Worm (Caenorhabditis elegans): ENCODE results near the gene F26A10.2.
A peak's percentile ranks its signal among the peaks of the same experiment; 100 is the strongest.

F26A10.2 gene

DNA sequence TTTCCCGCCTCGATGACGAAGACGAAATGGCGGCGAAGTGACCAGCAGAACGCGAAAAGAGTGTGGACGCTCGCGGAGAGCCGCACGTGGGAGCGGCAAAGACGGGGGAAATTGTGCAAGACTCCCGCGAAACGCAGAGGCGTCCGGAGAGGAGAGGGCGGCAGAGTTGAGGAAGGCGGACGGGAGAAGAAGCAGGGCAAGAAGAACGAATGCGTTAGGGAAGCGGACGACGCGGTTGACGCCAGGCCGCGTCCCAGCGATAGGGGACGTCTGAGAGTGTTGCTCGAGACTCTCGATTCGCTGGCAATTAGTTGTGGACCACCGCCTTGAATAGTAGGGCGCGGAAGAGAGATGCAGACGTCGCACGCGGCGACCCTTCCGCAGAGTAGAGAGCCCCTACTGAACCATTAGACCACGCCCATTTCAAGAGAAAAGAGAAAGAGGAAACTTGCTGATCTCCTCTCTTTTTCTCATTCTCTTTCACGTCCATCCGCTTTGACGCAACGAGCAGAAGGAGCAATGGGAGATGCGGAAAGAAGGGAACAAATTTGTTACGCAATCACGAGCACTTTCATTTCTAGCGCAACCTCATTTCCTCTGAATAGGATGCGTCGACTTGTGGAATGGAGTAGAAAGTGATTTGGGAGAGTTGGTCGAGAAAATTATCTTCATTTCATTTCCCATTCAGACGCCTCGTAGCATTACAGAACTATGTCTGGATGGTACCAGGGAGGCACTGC lies 6.2 kb upstream of the F26A10.2 start:
- no peak for TF ChIP-seq zag-1 (tag; optimal IDR thresholded peaks at IDR 0.05)
- TF ChIP-seq F13H6.1 (tag; optimal IDR thresholded peaks at IDR 0.05): peak; percentile 31
- peak in 1 of 2 experiments; percentile 24 for TF ChIP-seq mdl-1 (tag; optimal IDR thresholded peaks at IDR 0.05)

DNA sequence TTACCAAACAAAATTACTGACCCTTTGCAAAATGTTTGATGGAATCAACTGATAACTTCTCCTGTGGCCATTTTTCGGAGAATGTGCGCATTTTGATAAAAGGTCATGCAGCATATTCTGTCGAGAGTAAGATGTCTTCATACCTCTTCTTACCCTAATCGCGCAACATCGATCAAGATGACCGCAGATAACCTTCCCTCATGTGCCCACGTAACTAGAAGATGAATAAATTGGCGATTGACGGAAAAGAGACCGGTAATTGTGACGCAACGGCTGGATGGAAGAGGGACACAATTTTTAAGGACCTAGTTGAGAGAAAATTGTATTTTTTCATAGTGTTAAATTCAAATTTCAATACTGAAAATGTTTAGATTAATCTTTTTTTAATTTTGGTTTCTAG lies 4.4 kb downstream of the F26A10.2 start:
- TF ChIP-seq ztf-4 (tag; optimal IDR thresholded peaks at IDR 0.05): no peak
- TF ChIP-seq egl-27 (tag; optimal IDR thresholded peaks at IDR 0.05): no peak
- no peak for TF ChIP-seq elt-3 (tag; optimal IDR thresholded peaks at IDR 0.05)
- TF ChIP-seq nhr-11 (tag; optimal IDR thresholded peaks at IDR 0.05): no peak

DNA sequence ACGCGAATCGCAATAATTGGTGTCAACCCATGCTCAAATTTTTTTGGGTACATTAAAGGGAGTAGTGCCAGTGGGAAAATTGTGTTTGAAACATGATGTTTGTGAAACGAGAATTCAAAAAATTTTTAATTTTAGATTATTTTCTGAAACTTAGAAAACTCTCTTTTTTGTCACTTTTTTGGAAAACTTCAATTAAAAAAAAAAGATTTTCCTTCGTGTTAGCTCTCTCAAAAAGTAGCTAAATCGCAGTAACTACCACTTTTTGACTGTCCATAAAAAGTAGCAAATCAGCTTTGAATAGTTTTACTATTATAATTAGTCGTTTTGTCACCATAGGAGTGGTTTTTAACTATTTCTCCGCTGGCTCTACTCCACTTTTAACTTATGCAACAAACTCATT lies 4.8 kb downstream of the F26A10.2 start:
- TF ChIP-seq ZK546.5 (tag; optimal IDR thresholded peaks at IDR 0.05): no peak
- TF ChIP-seq crh-2 (tag; optimal IDR thresholded peaks at IDR 0.05): no peak
- TF ChIP-seq ztf-11 (tag; optimal IDR thresholded peaks at IDR 0.05): no peak
- no peak for TF ChIP-seq unc-39 (tag; optimal IDR thresholded peaks at IDR 0.05)
- no peak for TF ChIP-seq nhr-237 (tag; optimal IDR thresholded peaks at IDR 0.05)
- no peak for TF ChIP-seq sma-3 (GFP tag; optimal IDR thresholded peaks at IDR 0.05)
- TF ChIP-seq lin-39 (tag; optimal IDR thresholded peaks at IDR 0.05): no peak
- TF ChIP-seq nhr-77 (tag; optimal IDR thresholded peaks at IDR 0.05): no peak
- TF ChIP-seq mbf-1 (tag; optimal IDR thresholded peaks at IDR 0.05): no peak
- no peak for TF ChIP-seq nhr-21 (tag; optimal IDR thresholded peaks at IDR 0.05)
- no peak for TF ChIP-seq C34F6.9 (tag; optimal IDR thresholded peaks at IDR 0.05)

DNA sequence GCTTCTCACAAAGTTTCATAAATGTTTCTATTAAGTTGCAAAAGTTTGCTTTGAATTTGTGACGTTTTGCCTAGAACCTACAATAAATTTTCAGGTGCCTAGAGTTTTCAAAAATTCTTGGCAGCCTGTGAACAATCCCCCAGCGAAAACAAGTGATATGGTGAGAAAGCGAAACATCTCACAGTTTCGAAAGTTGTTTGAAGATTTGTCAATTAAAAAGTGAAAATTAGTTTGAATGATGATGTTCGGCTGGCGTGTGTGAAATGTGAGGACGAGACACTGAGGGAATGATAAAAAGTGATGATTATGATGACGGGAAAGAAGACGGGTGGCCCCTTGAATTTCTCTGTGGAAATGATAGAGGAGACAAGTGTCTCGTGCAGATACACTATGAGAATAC lies 6.4 kb downstream of the F26A10.2 start:
- TF ChIP-seq nhr-129 (tag; optimal IDR thresholded peaks at IDR 0.05) (no peak), blmp-1 (tag; optimal IDR thresholded peaks at IDR 0.05; ENCODE audit: insufficient read depth) (peak; percentile 10), nhr-21 (tag; optimal IDR thresholded peaks at IDR 0.05) (no peak)

ce11 chrX:7636037-7636436 lies 9.2 kb downstream of the F26A10.2 start:
- TF ChIP-seq unc-55 (GFP tag; optimal IDR thresholded peaks at IDR 0.05): no peak
- TF ChIP-seq skn-1 (tag; optimal IDR thresholded peaks at IDR 0.05): no peak
- TF ChIP-seq ama-1 (optimal IDR thresholded peaks at IDR 0.05): no peak
- no peak for TF ChIP-seq gmeb-1 (tag; optimal IDR thresholded peaks at IDR 0.05)
- no peak for TF ChIP-seq ztf-11 (tag; optimal IDR thresholded peaks at IDR 0.05)
- no peak for TF ChIP-seq sem-4 (tag; optimal IDR thresholded peaks at IDR 0.05)
- no peak for TF ChIP-seq ceh-16 (tag; optimal IDR thresholded peaks at IDR 0.05)
- no peak for TF ChIP-seq mbf-1 (tag; optimal IDR thresholded peaks at IDR 0.05)
- TF ChIP-seq nhr-129 (tag; optimal IDR thresholded peaks at IDR 0.05): no peak
- no peak for TF ChIP-seq unc-62 (GFP tag; optimal IDR thresholded peaks at IDR 0.05)
- no peak for TF ChIP-seq sma-9 (GFP tag; optimal IDR thresholded peaks at IDR 0.05)
- TF ChIP-seq sma-9 (tag; optimal IDR thresholded peaks at IDR 0.05): no peak
- TF ChIP-seq dmd-4 (tag; optimal IDR thresholded peaks at IDR 0.05): no peak
- no peak for TF ChIP-seq nhr-23 (tag; optimal IDR thresholded peaks at IDR 0.05)
- TF ChIP-seq F13H6.1 (tag; optimal IDR thresholded peaks at IDR 0.05): no peak
- no peak for TF ChIP-seq nhr-11 (tag; optimal IDR thresholded peaks at IDR 0.05)
- no peak for TF ChIP-seq blmp-1 (tag; optimal IDR thresholded peaks at IDR 0.05; ENCODE audit: insufficient read depth)
- TF ChIP-seq nhr-12 (tag; optimal IDR thresholded peaks at IDR 0.05): no peak
- TF ChIP-seq mdl-1 (tag; optimal IDR thresholded peaks at IDR 0.05): no peak
- TF ChIP-seq nhr-25 (tag; optimal IDR thresholded peaks at IDR 0.05): no peak

DNA sequence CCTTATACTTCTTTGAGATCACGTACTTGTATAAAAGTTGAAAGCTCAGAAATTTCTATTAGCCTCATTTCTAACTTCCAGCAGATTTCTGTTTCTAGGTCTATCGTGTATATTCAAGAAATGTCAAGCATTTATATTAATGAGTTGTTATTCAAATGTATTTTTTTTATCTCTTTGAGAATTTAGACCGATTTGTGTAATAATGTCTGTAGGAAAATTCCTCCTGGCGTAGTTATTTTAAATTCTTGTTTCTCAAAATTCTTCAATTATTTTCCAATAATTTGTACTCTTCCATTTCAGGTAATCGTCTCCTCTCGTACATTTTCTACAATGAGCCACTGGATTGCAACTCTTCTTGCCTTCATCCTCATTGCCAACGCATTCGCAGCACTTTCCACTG lies 17.9 kb downstream of the F26A10.2 start, which contains the start of gene nlp-61:
TSS of gene nlp-61 (plus strand) at position 301 of the 400 bp plus-strand sequence.
- no peak for TF ChIP-seq sma-3 (GFP tag; optimal IDR thresholded peaks at IDR 0.05)
- TF ChIP-seq skn-1 (tag; optimal IDR thresholded peaks at IDR 0.05): no peak
- TF ChIP-seq nhr-129 (tag; optimal IDR thresholded peaks at IDR 0.05): no peak
- TF ChIP-seq ceh-16 (tag; optimal IDR thresholded peaks at IDR 0.05): no peak
- no peak for TF ChIP-seq nhr-21 (tag; optimal IDR thresholded peaks at IDR 0.05)
- no peak for TF ChIP-seq nhr-11 (tag; optimal IDR thresholded peaks at IDR 0.05)
- TF ChIP-seq ceh-82 (tag; optimal IDR thresholded peaks at IDR 0.05): no peak
- no peak for TF ChIP-seq nhr-6 (tag; optimal IDR thresholded peaks at IDR 0.05)
- no peak for TF ChIP-seq lin-13 (GFP tag; optimal IDR thresholded peaks at IDR 0.05)
- no peak for TF ChIP-seq ztf-1 (GFP tag; conservative IDR thresholded peaks at IDR 0.05)
- no peak for TF ChIP-seq nhr-25 (tag; optimal IDR thresholded peaks at IDR 0.05)
- TF ChIP-seq lin-11 (tag; optimal IDR thresholded peaks at IDR 0.05): no peak
- no peak for TF ChIP-seq dmd-4 (tag; optimal IDR thresholded peaks at IDR 0.05)
- TF ChIP-seq R02D3.7 (tag; optimal IDR thresholded peaks at IDR 0.05): no peak
- no peak for TF ChIP-seq mab-5 (tag; optimal IDR thresholded peaks at IDR 0.05)
- no peak for TF ChIP-seq unc-62 (GFP tag; optimal IDR thresholded peaks at IDR 0.05)
- no peak for TF ChIP-seq lin-39 (tag; optimal IDR thresholded peaks at IDR 0.05)
- TF ChIP-seq gmeb-1 (tag; optimal IDR thresholded peaks at IDR 0.05): no peak
- no peak for TF ChIP-seq unc-55 (GFP tag; optimal IDR thresholded peaks at IDR 0.05)
- TF ChIP-seq peb-1 (tag; optimal IDR thresholded peaks at IDR 0.05): no peak
